Worm (Caenorhabditis elegans) whole organism, mixed stage, embryonic: Measurements from ENCODE around the gene Y37E11AL.1.

ENCODE experiments used
- M03D4.4 ChIP-seq: sonication (generic microtip); optimal IDR thresholded peaks from 2 replicates; lab custom pipeline; 2017; ENCODE audit warnings: mild to moderate bottlenecking, missing genetic modification characterization, missing compliant biosample characterization
- ceh-43 ChIP-seq: fragments of 200-800 bp; sonication (Bioruptor generic); optimal IDR thresholded peaks from 2 replicates; lab custom pipeline; 2018; ENCODE audit warnings: mild to moderate bottlenecking, missing genetic modification characterization, moderate library complexity, missing compliant biosample characterization
- ces-1 ChIP-seq: fragments of 150-350 bp; optimal IDR thresholded peaks from 2 replicates; lab custom pipeline; 2014; ENCODE audit warnings: missing biosample characterization, missing genetic modification reagents, missing genetic modification characterization
- elt-3 ChIP-seq: fragments of 150-350 bp; optimal IDR thresholded peaks from 2 replicates; lab custom pipeline; 2014; ENCODE audit warnings: missing biosample characterization, missing genetic modification characterization
- flh-1 ChIP-seq: fragments of 200-800 bp; sonication (Bioruptor generic); optimal IDR thresholded peaks from 2 replicates; lab custom pipeline; 2018; ENCODE audit warnings: mild to moderate bottlenecking, missing genetic modification characterization, moderate library complexity, missing compliant biosample characterization
- hlh-1 ChIP-seq: fragments of 150-350 bp; optimal IDR thresholded peaks from 2 replicates; lab custom pipeline; 2014; ENCODE audit warnings: missing biosample characterization, missing genetic modification reagents, missing genetic modification characterization
- lin-13 ChIP-seq: fragments of 150-350 bp; optimal IDR thresholded peaks from 2 replicates; lab custom pipeline; 2014; ENCODE audit warnings: missing biosample characterization, missing genetic modification characterization
- lin-32 ChIP-seq: fragments of 200-800 bp; sonication (Bioruptor generic); optimal IDR thresholded peaks from 2 replicates; lab custom pipeline; 2018; ENCODE audit warnings: mild to moderate bottlenecking, missing genetic modification characterization, missing compliant biosample characterization
- mls-2 ChIP-seq: sonication (generic microtip); optimal IDR thresholded peaks from 2 replicates; lab custom pipeline; 2016; ENCODE audit warnings: mild to moderate bottlenecking, missing genetic modification characterization, moderate library complexity, missing compliant biosample characterization
- nhr-12 ChIP-seq: fragments of 150-350 bp; optimal IDR thresholded peaks from 2 replicates; lab custom pipeline; 2014; ENCODE audit warnings: missing biosample characterization, missing genetic modification characterization
- nhr-237 ChIP-seq: fragments of 150-350 bp; optimal IDR thresholded peaks from 2 replicates; lab custom pipeline; 2014; ENCODE audit warnings: missing biosample characterization, missing genetic modification characterization
- snpc-4 ChIP-seq: fragments of 150-350 bp; optimal IDR thresholded peaks from 2 replicates; lab custom pipeline; 2014; ENCODE audit warnings: missing biosample characterization, missing genetic modification characterization
- sptf-1 ChIP-seq: sonication (generic microtip); optimal IDR thresholded peaks from 2 replicates; lab custom pipeline; 2017; ENCODE audit warnings: mild to moderate bottlenecking, missing genetic modification characterization, moderate library complexity, missing compliant biosample characterization
- ztf-11 ChIP-seq: fragments of 150-350 bp; optimal IDR thresholded peaks from 2 replicates; lab custom pipeline; 2014; ENCODE audit warnings: missing biosample characterization, missing genetic modification characterization

DNA sequence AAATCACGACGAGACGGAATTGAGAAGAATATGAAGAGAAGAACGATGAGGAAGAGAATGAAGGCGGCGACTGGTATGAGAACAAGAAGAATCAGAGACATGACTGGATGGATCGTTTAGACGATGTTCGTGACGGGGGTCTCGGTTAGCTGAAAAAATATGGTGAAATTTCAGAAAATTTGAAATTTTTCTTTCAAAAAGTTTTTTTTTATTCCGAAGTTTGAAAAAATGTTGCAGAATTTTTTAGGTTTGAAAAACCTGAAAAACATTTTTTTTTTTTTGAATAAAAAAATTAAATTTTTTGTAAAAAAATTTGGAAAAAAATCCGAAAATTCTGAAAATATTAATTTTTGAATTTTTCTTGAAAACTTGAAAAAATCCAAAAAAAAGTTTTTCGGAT is 9.8 kb downstream of the Y37E11AL.1 start, which contains the start of gene Y37E11AM.3:
- TF ChIP-seq ztf-11 (tag; lab: Kevin White, UChicago) (no peak), elt-3 (no peak), M03D4.4 (tag; lab: Kevin White, UChicago) (no peak), lin-32 (GFP tag; lab: Kevin White, UChicago) (no peak), sptf-1 (tag; lab: Kevin White, UChicago) (no peak), snpc-4 (tag; lab: Kevin White, UChicago) (no peak), mls-2 (tag; lab: Kevin White, UChicago) (no peak), ceh-43 (no peak), hlh-1 (tag; lab: Kevin White, UChicago) (no peak), ces-1 (GFP tag; lab: Kevin White, UChicago) (no peak), nhr-12 (tag; lab: Kevin White, UChicago) (no peak), nhr-237 (tag; lab: Kevin White, UChicago) (no peak), flh-1 (GFP tag; lab: Kevin White, UChicago) (no peak), lin-13 (no peak)
